Worm (Caenorhabditis elegans) whole organism, late embryonic: ENCODE results near the gene F28C10.3.

Source experiments
- T23F11.4 ChIP-seq: fragments of 200-800 bp; sonication (Bioruptor generic); optimal IDR thresholded peaks from 2 replicates; lab custom pipeline; 2018; ENCODE audit warnings: mild to moderate bottlenecking, missing genetic modification characterization, missing compliant biosample characterization
- ceh-2 ChIP-seq: sonication (generic microtip); optimal IDR thresholded peaks from 2 replicates; lab custom pipeline; 2016; ENCODE audit warnings: missing genotype, missing genetic modification characterization, missing compliant biosample characterization
- ceh-48 ChIP-seq: sonication (generic microtip); optimal IDR thresholded peaks from 2 replicates; lab custom pipeline; 2016; ENCODE audit warnings: missing genetic modification characterization, inconsistent platforms, missing compliant biosample characterization
- elt-4 ChIP-seq: sonication (generic microtip); optimal IDR thresholded peaks from 2 replicates; lab custom pipeline; 2016; ENCODE audit warnings: missing genetic modification characterization, missing compliant biosample characterization
- gmeb-2 ChIP-seq: sonication (generic microtip); optimal IDR thresholded peaks from 2 replicates; lab custom pipeline; 2016; ENCODE audit warnings: missing genetic modification characterization, inconsistent platforms, missing compliant biosample characterization
- hlh-30 ChIP-seq: sonication (generic microtip); optimal IDR thresholded peaks from 2 replicates; lab custom pipeline; 2017; ENCODE audit warnings: antibody characterized with exemption, missing genetic modification characterization, missing compliant biosample characterization; ENCODE audit not compliant: insufficient read depth
- hlh-6 ChIP-seq: sonication (generic microtip); optimal IDR thresholded peaks from 2 replicates; lab custom pipeline; 2016; ENCODE audit warnings: missing genotype, missing genetic modification characterization, missing compliant biosample characterization
- nfya-1 ChIP-seq: sonication (generic microtip); optimal IDR thresholded peaks from 2 replicates; lab custom pipeline; 2017; ENCODE audit warnings: missing genetic modification characterization, mild to moderate bottlenecking, missing compliant biosample characterization, antibody characterized with exemption, moderate library complexity
- pax-1 ChIP-seq: fragments of 150-350 bp; optimal IDR thresholded peaks from 2 replicates; lab custom pipeline; 2014; ENCODE audit warnings: missing biosample characterization, missing genetic modification characterization
- sdc-2 ChIP-seq: sonication (generic microtip); optimal IDR thresholded peaks from 2 replicates; lab custom pipeline; 2016; ENCODE audit warnings: missing genotype, missing genetic modification characterization, missing compliant biosample characterization
- unc-55 ChIP-seq: sonication (generic microtip); optimal IDR thresholded peaks from 2 replicates; lab custom pipeline; 2017; ENCODE audit warnings: missing biosample characterization, missing genetic modification reagents, missing genetic modification characterization
- unc-86 ChIP-seq: sonication (generic microtip); optimal IDR thresholded peaks from 2 replicates; lab custom pipeline; 2016; ENCODE audit warnings: missing genetic modification characterization, missing compliant biosample characterization

ce11 chrX:573270-573669 is 37.6 kb upstream of the F28C10.3 start:
- TF ChIP-seq elt-4 (no peak), unc-86 (no peak), hlh-6 (tag; lab: Kevin White, UChicago) (no peak), hlh-30 (no peak), nfya-1 (tag; lab: Kevin White, UChicago) (no peak), T23F11.4 (no peak), ceh-48 (tag; lab: Kevin White, UChicago) (no peak), sdc-2 (tag; lab: Kevin White, UChicago) (no peak), gmeb-2 (tag; lab: Kevin White, UChicago) (no peak), unc-55 (GFP tag; lab: Kevin White, UChicago) (no peak), ceh-2 (no peak), pax-1 (tag; lab: Kevin White, UChicago) (no peak)
